Worm (Caenorhabditis elegans): ENCODE data around the gene irld-8.

DNA sequence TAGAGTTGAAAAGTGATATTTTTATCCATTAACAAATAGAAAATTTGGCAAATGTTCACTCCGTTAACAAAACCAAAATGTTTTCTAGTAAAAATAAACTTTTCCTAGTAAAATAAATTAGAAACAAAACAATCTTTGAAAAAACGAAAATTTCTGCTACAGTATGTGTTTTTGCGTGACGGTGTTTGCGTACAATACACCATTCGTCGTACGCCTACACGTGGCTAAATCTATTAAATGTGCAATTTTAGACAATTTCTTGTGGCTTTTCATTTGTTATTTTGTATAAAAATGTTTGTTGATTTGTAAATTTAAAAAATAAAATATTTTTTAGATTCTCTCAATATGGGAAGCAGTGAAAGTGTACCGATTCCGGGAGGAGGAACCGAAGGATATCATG is 2.4 kb upstream of the irld-8 start, which contains the start of gene Y42H9AR.1:
- no peak for TF ChIP-seq him-1 (tag; optimal IDR thresholded peaks at IDR 0.05)
- no peak for TF ChIP-seq dao-5 (tag; optimal IDR thresholded peaks at IDR 0.05)

Data from whole organism, L4/young adult.